Worm (Caenorhabditis elegans): ENCODE results near the gene Y49F6B.6.
"Not testable (repeated sequence)": the region's sequence is repeated elsewhere in the genome, so short reads cannot be mapped to it uniquely, and the experiment has no call there.

Gene Y49F6B.6

ce11 chrII:3447906-3448305 lies 25.0 kb upstream of the Y49F6B.6 start, which contains the start of gene C16C8.21:
C16C8.21 (plus strand) TSS chrII:3448206.
- no peak for TF ChIP-seq unc-62 (GFP tag; optimal IDR thresholded peaks at IDR 0.05)

ce11 chrII:3448776-3449280 lies 24.1 kb upstream of the Y49F6B.6 start, which contains the start of gene C16C8.25:
C16C8.25 (plus strand) TSS chrII:3449230.
- TF ChIP-seq unc-62 (GFP tag; optimal IDR thresholded peaks at IDR 0.05): no peak

ce11 chrII:3449514-3449913 lies 23.4 kb upstream of the Y49F6B.6 start, which contains the start of gene C16C8.14:
C16C8.14 (plus strand) TSS chrII:3449814.
- TF ChIP-seq unc-62 (GFP tag; optimal IDR thresholded peaks at IDR 0.05): not testable (repeated sequence)

ce11 chrII:3452421-3452820 lies 20.5 kb upstream of the Y49F6B.6 start, which contains the start of gene C16C8.12:
C16C8.12 (plus strand) TSS chrII:3452721.
- TF ChIP-seq unc-62 (GFP tag; optimal IDR thresholded peaks at IDR 0.05): no peak

- TF ChIP-seq unc-62 (GFP tag; optimal IDR thresholded peaks at IDR 0.05): no peak
Observed at ce11 chrII:3453521-3453920, 19.4 kb upstream of the Y49F6B.6 start, which contains the start of gene C16C8.11. C16C8.11 (plus strand) TSS chrII:3453708.

ce11 chrII:3458209-3458608 lies 14.7 kb upstream of the Y49F6B.6 start, which contains the start of the genes C16C8.26 and C16C8.19:
C16C8.26 (minus strand) TSS chrII:3458309.
C16C8.19 (plus strand) TSS chrII:3458487.
- TF ChIP-seq unc-62 (GFP tag; optimal IDR thresholded peaks at IDR 0.05): no peak

- TF ChIP-seq unc-62 (GFP tag; optimal IDR thresholded peaks at IDR 0.05): no peak
Observed at ce11 chrII:3459199-3459598, 13.7 kb upstream of the Y49F6B.6 start.

ce11 chrII:3460048-3460447 lies 12.9 kb upstream of the Y49F6B.6 start, which contains the start of gene C16C8.7:
C16C8.7 (minus strand) TSS chrII:3460148.
- no peak for TF ChIP-seq unc-62 (GFP tag; optimal IDR thresholded peaks at IDR 0.05)

ce11 chrII:3461586-3461985 lies 11.3 kb upstream of the Y49F6B.6 start, which contains the start of gene C16C8.8:
C16C8.8 (minus strand) TSS chrII:3461686.
- no peak for TF ChIP-seq unc-62 (GFP tag; optimal IDR thresholded peaks at IDR 0.05)

- TF ChIP-seq unc-62 (GFP tag; optimal IDR thresholded peaks at IDR 0.05): no peak
Observed at ce11 chrII:3463097-3463496, 9.8 kb upstream of the Y49F6B.6 start, which contains the start of gene C16C8.9. C16C8.9 (minus strand) TSS chrII:3463197.

ce11 chrII:3464580-3464979 lies 8.3 kb upstream of the Y49F6B.6 start, which contains the start of gene C16C8.10:
C16C8.10 (minus strand) TSS chrII:3464680.
- TF ChIP-seq unc-62 (GFP tag; optimal IDR thresholded peaks at IDR 0.05): not testable (repeated sequence)

- TF ChIP-seq unc-62 (GFP tag; optimal IDR thresholded peaks at IDR 0.05): no peak
Observed at ce11 chrII:3470549-3470948, 2.4 kb upstream of the Y49F6B.6 start, which contains the start of gene Y49F6B.20. Y49F6B.20 (minus strand) TSS chrII:3470649.

- TF ChIP-seq unc-62 (GFP tag; optimal IDR thresholded peaks at IDR 0.05): no peak
Observed at ce11 chrII:3471603-3472002, 1.3 kb upstream of the Y49F6B.6 start, which contains the start of gene Y49F6B.13. Y49F6B.13 (minus strand) TSS chrII:3471703.

- TF ChIP-seq unc-62 (GFP tag; optimal IDR thresholded peaks at IDR 0.05): no peak
Observed at ce11 chrII:3472316-3472715, 601 bp upstream of the Y49F6B.6 start, which contains the start of gene Y49F6B.12. Y49F6B.12 (minus strand) TSS chrII:3472416.

ce11 chrII:3473744-3474143 lies 827 bp downstream of the Y49F6B.6 start, which contains the start of gene sdz-32:
sdz-32 (plus strand) TSS chrII:3474044.
- no peak for TF ChIP-seq unc-62 (GFP tag; optimal IDR thresholded peaks at IDR 0.05)

ce11 chrII:3476536-3476935 lies 3.6 kb downstream of the Y49F6B.6 start:
- no peak for TF ChIP-seq unc-62 (GFP tag; optimal IDR thresholded peaks at IDR 0.05)

ce11 chrII:3477171-3477570 lies 4.3 kb downstream of the Y49F6B.6 start, which contains the start of gene fbxb-104:
fbxb-104 (minus strand) TSS chrII:3477271.
- no peak for TF ChIP-seq unc-62 (GFP tag; optimal IDR thresholded peaks at IDR 0.05)
